Worm (Caenorhabditis elegans): ENCODE measurements around the gene sbt-1.
A peak's percentile ranks its signal among the peaks of the same experiment; 100 is the strongest.

sbt-1 gene

DNA sequence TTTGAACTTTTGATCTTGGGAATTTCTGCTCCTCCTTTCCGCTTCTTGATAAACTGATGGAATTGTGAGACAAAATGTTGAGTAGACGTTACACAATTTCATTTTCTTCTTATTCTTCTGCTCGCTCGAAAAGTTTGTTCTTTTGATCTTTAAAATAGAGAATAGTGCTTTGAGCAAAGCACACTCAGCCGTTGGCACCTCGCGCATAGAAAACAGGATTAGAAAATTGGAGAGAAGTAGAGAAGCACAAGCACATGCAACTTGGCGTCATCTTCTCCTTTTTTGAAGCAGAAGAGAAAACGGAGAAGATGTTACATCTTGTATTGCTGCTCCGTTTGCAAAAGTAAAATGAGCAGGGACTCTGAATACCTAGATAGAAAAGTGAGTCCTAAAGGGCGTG, 46.5 kb downstream of the sbt-1 start (continued):
- TF ChIP-seq nhr-10 (tag; optimal IDR thresholded peaks at IDR 0.05) (no peak), lin-13 (GFP tag; optimal IDR thresholded peaks at IDR 0.05) (peak; percentile 46), nhr-21 (tag; optimal IDR thresholded peaks at IDR 0.05) (no peak), blmp-1 (tag; optimal IDR thresholded peaks at IDR 0.05; ENCODE audit: insufficient read depth) (no peak), alr-1 (tag; optimal IDR thresholded peaks at IDR 0.05) (no peak), nhr-6 (tag; optimal IDR thresholded peaks at IDR 0.05) (peak; percentile 44), crh-2 (tag; optimal IDR thresholded peaks at IDR 0.05) (peak; percentile 82), aly-2 (tag; optimal IDR thresholded peaks at IDR 0.05) (no peak), unc-39 (tag; optimal IDR thresholded peaks at IDR 0.05) (no peak), ama-1 (optimal IDR thresholded peaks at IDR 0.05) (peak; percentile 42), Y55F3AM.14 (GFP tag; optimal IDR thresholded peaks at IDR 0.05) (no peak), ztf-11 (tag; optimal IDR thresholded peaks at IDR 0.05) (no peak), snpc-4 (tag; optimal IDR thresholded peaks at IDR 0.05) (peak; percentile 38), lsy-2 (tag; optimal IDR thresholded peaks at IDR 0.05) (peak in 1 of 2 experiments; percentile 78), sma-9 (GFP tag; optimal IDR thresholded peaks at IDR 0.05) (peak; percentile 84), sma-9 (tag; optimal IDR thresholded peaks at IDR 0.05) (no peak), nhr-12 (tag; optimal IDR thresholded peaks at IDR 0.05) (no peak), ZK546.5 (tag; optimal IDR thresholded peaks at IDR 0.05) (no peak)

DNA sequence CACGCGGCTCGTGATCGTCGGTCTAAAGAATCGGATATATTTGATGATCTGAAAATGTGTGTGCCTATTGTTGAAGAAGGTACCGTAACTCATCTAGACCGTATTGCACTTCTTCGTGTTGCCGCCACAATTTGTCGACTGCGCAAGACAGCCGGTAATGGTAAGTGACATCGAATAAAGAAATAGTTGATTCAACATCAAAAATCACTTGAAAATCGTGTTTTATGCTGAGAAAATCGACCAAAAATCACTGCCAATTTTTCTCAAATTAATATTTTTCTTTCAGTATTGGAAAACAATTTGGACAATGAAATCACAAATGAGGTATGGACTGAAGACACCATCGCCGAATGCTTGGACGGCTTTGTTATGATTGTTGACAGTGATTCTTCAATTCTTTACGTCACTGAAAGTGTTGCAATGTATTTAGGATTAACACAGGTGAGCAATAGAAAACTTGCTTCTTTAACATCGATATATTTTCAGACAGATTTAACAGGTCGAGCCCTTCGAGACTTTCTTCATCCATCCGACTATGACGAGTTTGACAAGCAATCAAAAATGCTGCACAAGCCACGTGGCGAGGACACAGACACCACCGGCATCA, 47.2 kb downstream of the sbt-1 start:
- TF ChIP-seq nhr-10 (tag; optimal IDR thresholded peaks at IDR 0.05) (no peak), mbf-1 (tag; optimal IDR thresholded peaks at IDR 0.05) (no peak), blmp-1 (tag; optimal IDR thresholded peaks at IDR 0.05; ENCODE audit: insufficient read depth) (no peak), elt-3 (tag; optimal IDR thresholded peaks at IDR 0.05) (no peak), mdl-1 (tag; optimal IDR thresholded peaks at IDR 0.05) (no peak), nhr-11 (tag; optimal IDR thresholded peaks at IDR 0.05) (no peak), unc-62 (GFP tag; optimal IDR thresholded peaks at IDR 0.05) (no peak), nhr-23 (tag; optimal IDR thresholded peaks at IDR 0.05) (no peak), ztf-4 (tag; optimal IDR thresholded peaks at IDR 0.05) (no peak), gmeb-1 (tag; optimal IDR thresholded peaks at IDR 0.05) (no peak), sem-4 (tag; optimal IDR thresholded peaks at IDR 0.05) (no peak), ama-1 (optimal IDR thresholded peaks at IDR 0.05) (no peak), ceh-82 (tag; optimal IDR thresholded peaks at IDR 0.05) (no peak), Y55F3AM.14 (GFP tag; optimal IDR thresholded peaks at IDR 0.05) (no peak), mab-5 (tag; optimal IDR thresholded peaks at IDR 0.05) (no peak), lin-11 (tag; optimal IDR thresholded peaks at IDR 0.05) (no peak), snpc-4 (tag; optimal IDR thresholded peaks at IDR 0.05) (no peak), zag-1 (tag; optimal IDR thresholded peaks at IDR 0.05) (no peak)

DNA sequence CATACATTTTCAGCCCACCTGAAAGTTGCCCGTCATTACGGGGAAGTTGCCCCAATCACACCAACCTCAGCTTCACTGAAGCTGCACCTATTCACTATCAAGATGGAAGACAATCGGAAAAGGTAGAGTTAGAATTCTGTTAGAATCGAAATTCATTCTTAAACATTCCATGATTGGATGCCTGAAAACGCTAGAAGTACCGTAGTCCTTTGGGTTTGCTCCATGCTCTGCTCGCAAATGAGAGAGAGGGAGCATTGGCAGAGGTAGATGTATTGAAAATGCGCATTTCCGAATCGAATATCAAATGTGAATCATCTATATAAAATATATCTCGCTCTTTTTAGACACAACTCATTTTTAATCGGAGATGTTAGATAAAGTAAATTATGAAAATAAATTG, 48.3 kb downstream of the sbt-1 start, which contains the start of gene hif-1:
Gene hif-1, plus strand, starts transcription at position 8 of the 400 bp plus-strand sequence.
- no peak for TF ChIP-seq nhr-237 (tag; optimal IDR thresholded peaks at IDR 0.05)
- peak in 1 of 2 experiments; percentile 40 for TF ChIP-seq lsy-2 (tag; optimal IDR thresholded peaks at IDR 0.05)
- no peak for TF ChIP-seq C34F6.9 (tag; optimal IDR thresholded peaks at IDR 0.05)
- no peak for TF ChIP-seq elt-3 (tag; optimal IDR thresholded peaks at IDR 0.05)
- no peak for TF ChIP-seq blmp-1 (tag; optimal IDR thresholded peaks at IDR 0.05; ENCODE audit: insufficient read depth)
- no peak for TF ChIP-seq F13H6.1 (tag; optimal IDR thresholded peaks at IDR 0.05)
- TF ChIP-seq nhr-21 (tag; optimal IDR thresholded peaks at IDR 0.05): no peak
- TF ChIP-seq nhr-10 (tag; optimal IDR thresholded peaks at IDR 0.05): no peak
- TF ChIP-seq nhr-6 (tag; optimal IDR thresholded peaks at IDR 0.05): no peak

DNA sequence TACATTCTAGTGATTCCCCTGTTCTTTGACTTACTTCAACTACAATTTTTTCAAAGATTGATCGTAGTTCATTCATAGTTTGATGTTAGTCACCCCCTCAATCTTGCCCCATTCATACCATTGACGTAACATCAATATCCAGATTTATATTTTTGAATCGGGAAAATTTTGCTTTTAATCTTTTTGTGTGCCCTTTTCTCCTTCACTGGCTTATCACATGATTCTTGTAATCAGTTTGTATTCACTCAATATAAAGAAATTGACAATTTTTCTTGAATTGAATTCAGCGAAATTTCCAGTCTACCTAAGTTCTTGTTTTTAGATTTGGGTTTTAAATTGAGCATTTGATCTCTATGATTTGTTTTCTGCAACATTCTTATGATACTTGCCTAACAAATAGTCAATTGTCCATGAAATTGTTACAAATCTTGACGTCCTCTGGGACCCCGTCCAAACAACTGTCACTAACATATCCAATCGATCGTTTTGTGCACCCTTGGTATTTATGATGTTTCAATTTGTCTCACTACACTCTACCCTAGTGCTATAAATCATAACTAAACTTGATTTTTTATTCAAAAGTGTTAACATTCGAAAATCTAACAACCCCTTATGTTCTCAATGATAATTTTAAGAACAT, 48.9 kb downstream of the sbt-1 start:
- TF ChIP-seq ceh-16 (tag; optimal IDR thresholded peaks at IDR 0.05): no peak
- TF ChIP-seq lsy-2 (tag; optimal IDR thresholded peaks at IDR 0.05): no peak
- TF ChIP-seq unc-62 (GFP tag; optimal IDR thresholded peaks at IDR 0.05): no peak
- TF ChIP-seq nhr-129 (tag; optimal IDR thresholded peaks at IDR 0.05): peak; percentile 26
- no peak for TF ChIP-seq lin-11 (tag; optimal IDR thresholded peaks at IDR 0.05)
- peak; percentile 10 for TF ChIP-seq ztf-4 (tag; optimal IDR thresholded peaks at IDR 0.05)
- peak; percentile 1 for TF ChIP-seq C34F6.9 (tag; optimal IDR thresholded peaks at IDR 0.05)
- TF ChIP-seq ztf-1 (GFP tag; conservative IDR thresholded peaks at IDR 0.05): no peak
- TF ChIP-seq gmeb-1 (tag; optimal IDR thresholded peaks at IDR 0.05): peak; percentile 15
- no peak for TF ChIP-seq peb-1 (tag; optimal IDR thresholded peaks at IDR 0.05)
- TF ChIP-seq nhr-25 (tag; optimal IDR thresholded peaks at IDR 0.05): no peak
- no peak for TF ChIP-seq sma-9 (GFP tag; optimal IDR thresholded peaks at IDR 0.05)
- TF ChIP-seq sma-9 (tag; optimal IDR thresholded peaks at IDR 0.05): no peak
- no peak for TF ChIP-seq nhr-6 (tag; optimal IDR thresholded peaks at IDR 0.05)
- TF ChIP-seq mbf-1 (tag; optimal IDR thresholded peaks at IDR 0.05): no peak
- TF ChIP-seq aly-2 (tag; optimal IDR thresholded peaks at IDR 0.05): no peak
